Fruit fly (Drosophila melanogaster) whole organism, embryonic: ENCODE results near the gene CG6923.

Source experiments
- Blimp-1 ChIP-seq: fragments of 200-800 bp; sonication (Bioruptor generic); optimal IDR thresholded peaks from 3 replicates; lab custom pipeline; 2018; ENCODE audit warnings: missing biosample characterization, missing genetic modification characterization, mild to moderate bottlenecking, moderate library complexity, missing genetic modification reagents
- CG15479 ChIP-seq: fragments of 200-800 bp; sonication (Bioruptor generic); optimal IDR thresholded peaks from 3 replicates; lab custom pipeline; 2019; ENCODE audit warnings: missing biosample characterization, mild to moderate bottlenecking, missing genetic modification characterization, moderate library complexity
- CG34422 ChIP-seq: fragments of 200-800 bp; sonication (Bioruptor generic); IDR thresholded peaks from 3 replicates; pipeline ENCODE4 v1.3.6; 2022; ENCODE audit warnings: missing biosample characterization, missing genetic modification characterization
- CG7745 ChIP-seq: fragments of 200-800 bp; sonication (Bioruptor generic); optimal IDR thresholded peaks from 2 replicates; lab custom pipeline; 2018; ENCODE audit warnings: missing biosample characterization, mild to moderate bottlenecking, missing genetic modification characterization, moderate library complexity
- Ets65A ChIP-seq: fragments of 200-800 bp; sonication (Bioruptor generic); peaks from one replicate; lab custom pipeline; 2016; ENCODE audit warnings: missing biosample characterization, missing genetic modification characterization
- HmgZ ChIP-seq: fragments of 200-800 bp; sonication (Bioruptor generic); optimal IDR thresholded peaks from 2 replicates; lab custom pipeline; 2018; ENCODE audit warnings: missing biosample characterization, mild to moderate bottlenecking, missing genetic modification characterization
- amos ChIP-seq: fragments of 200-800 bp; sonication (Bioruptor generic); IDR thresholded peaks from 2 replicates; pipeline ENCODE4 v1.3.6; 2022; ENCODE audit warnings: missing biosample characterization, missing genetic modification characterization; ENCODE audit not compliant: partially characterized antibody
- pan ChIP-seq, 4 experiments: fragments of >200 bp in 3 of 4; fragments of 200-800 bp in 1 of 4; sonication (Bioruptor generic) in 1 of 4; optimal IDR thresholded peaks in 3 of 4; IDR thresholded peaks in 1 of 4; 2 replicates each; pipeline versions ENCODE4 v1.3.6 to Lab custom; 2017 to 2022; ENCODE audit warnings: missing biosample characterization in 2 of 4, missing genetic modification characterization in 2 of 4, mixed read lengths in 1 of 4
- ro ChIP-seq: fragments of 200-800 bp; sonication (Bioruptor generic); IDR thresholded peaks from 2 replicates; pipeline ENCODE4 v1.3.6; 2022; ENCODE audit warnings: missing biosample characterization, missing genetic modification characterization

DNA sequence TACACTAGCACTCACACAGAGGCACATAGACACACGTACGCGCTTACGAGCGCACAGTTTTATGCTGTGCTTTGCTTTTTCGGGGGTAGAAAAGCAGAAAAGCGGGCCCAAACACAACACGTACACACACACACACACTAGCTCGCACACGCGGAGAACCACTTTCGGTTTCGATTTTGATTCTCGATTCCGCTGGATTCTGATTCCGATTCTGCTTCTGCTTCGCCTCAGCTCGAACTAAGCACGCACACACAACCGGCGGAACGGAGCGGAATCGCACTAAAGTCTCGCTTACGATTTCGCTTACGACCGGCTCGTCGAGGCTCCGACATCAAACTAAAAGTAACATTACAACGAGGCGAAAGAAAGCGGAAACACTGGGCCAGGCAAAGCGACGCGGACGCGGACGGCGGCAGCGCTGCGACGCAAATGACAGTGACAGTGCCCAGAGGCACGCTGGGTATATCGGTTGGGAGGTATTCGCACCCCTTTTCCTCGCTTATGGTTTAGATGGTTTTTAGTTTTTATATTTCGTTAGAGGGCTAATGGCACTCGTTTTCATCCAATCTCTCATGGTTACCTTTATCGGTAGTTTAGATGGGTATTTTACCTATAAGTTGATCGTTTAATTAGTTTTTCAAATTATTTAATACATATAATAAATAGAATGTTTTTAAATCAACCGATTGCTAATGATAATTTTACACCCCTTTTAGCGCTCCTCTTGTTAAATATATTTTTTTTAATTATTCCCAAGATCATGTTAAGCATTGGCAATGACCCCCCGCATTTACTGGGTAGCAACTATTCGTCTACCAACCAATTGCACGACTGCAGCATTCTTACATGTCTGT is 28.4 kb upstream of the CG6923 start:
- peak in 1 of 2 experiments; percentile 86 for TF ChIP-seq pan (optimal IDR thresholded peaks at IDR 0.05; lab: Kevin White, UChicago)
- peak in 1 of 2 experiments; percentile 84 for TF ChIP-seq pan (GFP tag; optimal IDR thresholded peaks at IDR 0.05 in 1 of 2, IDR thresholded peaks at IDR 0.05 in 1 of 2)
- peak; percentile 99 for TF ChIP-seq Blimp-1 (GFP tag; lab: Kevin White, UChicago)
- no peak for TF ChIP-seq ro
- peak; percentile 48 for TF ChIP-seq CG7745 (tag; lab: Kevin White, UChicago)
- peak; percentile 84; the same call in 2 of the 3 replicates for TF ChIP-seq CG34422
- TF ChIP-seq amos = peak; percentile 53
- peak; percentile 9 for TF ChIP-seq HmgZ
- TF ChIP-seq Ets65A (GFP tag; lab: Kevin White, UChicago) = peak; percentile 72
- no peak for TF ChIP-seq CG15479 (GFP tag; lab: Kevin White, UChicago)
